Fruit fly (Drosophila melanogaster) Kc167 (cell line): Measurements from ENCODE around the gene ct.

Source experiments
- Myc ChIP-seq: fragments of >200 bp; optimal IDR thresholded peaks from 2 replicates; lab custom pipeline; 2017; ENCODE audit warnings: missing external identifiers
- h ChIP-seq: fragments of >200 bp; optimal IDR thresholded peaks from 3 replicates; lab custom pipeline; 2018; ENCODE audit warnings: missing external identifiers
- ttk ChIP-seq: sonication (Bioruptor generic); optimal IDR thresholded peaks from 2 replicates; lab custom pipeline; 2017; ENCODE audit warnings: missing external identifiers

DNA sequence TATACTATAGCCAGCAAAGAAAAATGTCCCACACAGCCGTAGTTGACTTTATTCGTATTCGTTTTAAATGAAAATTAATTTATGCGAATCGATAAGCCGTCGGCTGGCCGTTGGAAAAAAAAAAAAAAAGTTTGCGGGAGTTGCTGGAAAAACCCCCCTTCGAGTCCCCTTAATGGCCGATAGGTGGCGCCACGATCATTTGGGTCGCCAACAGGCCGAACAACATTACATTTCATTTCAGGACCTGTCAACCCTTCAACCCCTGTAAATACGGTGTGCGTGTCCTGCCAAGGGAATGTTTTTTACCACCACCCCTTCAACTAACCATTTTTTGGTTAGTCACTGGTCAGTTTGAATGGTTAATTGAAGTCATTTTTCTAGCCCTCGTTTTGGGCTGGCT, 15.2 kb upstream of the ct start:
- TF ChIP-seq h (lab: Kevin White, UChicago) (no peak), ttk (lab: Kevin White, UChicago) (no peak), Myc (no peak)
